Worm (Caenorhabditis elegans) whole organism, L2 larva: ENCODE measurements around the gene Y54F10AM.8.

Experiments used
- F13H6.1 ChIP-seq: sonication (generic microtip); optimal IDR thresholded peaks from 2 replicates; lab custom pipeline; 2016; ENCODE audit warnings: missing genetic modification characterization, missing compliant biosample characterization
- ceh-82 ChIP-seq: fragments of 150-350 bp; optimal IDR thresholded peaks from 2 replicates; lab custom pipeline; 2014; ENCODE audit warnings: missing biosample characterization, missing genetic modification characterization
- dmd-4 ChIP-seq: sonication (generic microtip); optimal IDR thresholded peaks from 2 replicates; lab custom pipeline; 2017; ENCODE audit warnings: missing biosample characterization, missing genetic modification characterization
- mbf-1 ChIP-seq: sonication (generic microtip); optimal IDR thresholded peaks from 2 replicates; lab custom pipeline; 2017; ENCODE audit warnings: missing biosample characterization, missing genetic modification characterization
- nhr-11 ChIP-seq: fragments of 150-350 bp; optimal IDR thresholded peaks from 2 replicates; lab custom pipeline; 2014; ENCODE audit warnings: missing biosample characterization, missing genetic modification characterization
- nhr-12 ChIP-seq: fragments of 150-350 bp; optimal IDR thresholded peaks from 2 replicates; lab custom pipeline; 2014; ENCODE audit warnings: missing biosample characterization, missing genetic modification characterization
- unc-62 ChIP-seq: fragments of 150-350 bp; optimal IDR thresholded peaks from 2 replicates; lab custom pipeline; 2014; ENCODE audit warnings: missing biosample characterization, missing genetic modification reagents, missing genetic modification characterization

DNA sequence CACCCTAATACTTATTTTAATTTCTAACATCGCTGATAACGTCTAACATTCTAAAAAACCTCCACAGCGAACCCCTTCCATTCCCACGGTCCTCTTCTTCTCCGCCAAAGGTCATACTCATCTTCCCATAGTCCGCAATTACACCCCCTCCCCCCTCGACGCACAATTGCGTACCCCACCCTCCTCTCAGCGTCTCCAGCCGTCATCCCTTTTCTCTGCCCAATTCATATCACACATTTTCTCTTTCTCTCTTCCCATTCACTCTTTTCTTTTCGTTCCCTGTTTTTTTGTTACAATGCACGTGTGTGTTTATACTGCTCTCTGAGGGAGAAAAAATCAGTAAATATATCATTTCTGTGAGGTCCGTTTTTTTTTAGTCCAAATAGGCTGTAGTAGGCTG is 35.9 kb downstream of the Y54F10AM.8 start:
- no peak for TF ChIP-seq unc-62 (GFP tag; lab: Kevin White, UChicago)
- no peak for TF ChIP-seq mbf-1
- TF ChIP-seq nhr-11 (tag; lab: Kevin White, UChicago), result no peak
- TF ChIP-seq ceh-82 (tag; lab: Kevin White, UChicago), result no peak
- TF ChIP-seq dmd-4 (tag; lab: Kevin White, UChicago), result no peak
- TF ChIP-seq F13H6.1 (tag; lab: Kevin White, UChicago), result no peak
- TF ChIP-seq nhr-12, result no peak
